Fruit fly (Drosophila melanogaster) whole organism, pupa: ENCODE measurements around the gene Cpr23B.
A peak's percentile ranks its signal among the peaks of the same experiment; 100 is the strongest.

Experiments used
- CG10348 ChIP-seq: fragments of 200-800 bp; sonication (Bioruptor generic); IDR thresholded peaks from 2 replicates; pipeline ENCODE4 v1.3.6; 2022; ENCODE audit warnings: missing biosample characterization, missing genetic modification characterization
- CG12605 ChIP-seq: fragments of 200-800 bp; sonication (Bioruptor generic); IDR thresholded peaks from 2 replicates; pipeline ENCODE4 v1.3.6; 2022; ENCODE audit warnings: missing biosample characterization, missing genetic modification characterization
- CG13204 ChIP-seq: fragments of 200-800 bp; sonication (Bioruptor generic); optimal IDR thresholded peaks from 2 replicates; lab custom pipeline; 2018; ENCODE audit warnings: missing biosample characterization, mild to moderate bottlenecking, missing genetic modification characterization, moderate library complexity
- CG14655 ChIP-seq: fragments of 200-800 bp; sonication (Bioruptor generic); optimal IDR thresholded peaks from 3 replicates; lab custom pipeline; 2017; ENCODE audit warnings: mild to moderate bottlenecking, missing biosample characterization, missing genetic modification reagents, missing genetic modification characterization
- CG15710 ChIP-seq: fragments of 200-800 bp; sonication (Bioruptor generic); optimal IDR thresholded peaks from 2 replicates; lab custom pipeline; 2018; ENCODE audit warnings: missing biosample characterization, mild to moderate bottlenecking, missing genetic modification characterization, moderate library complexity
- CG17806 ChIP-seq: fragments of 200-800 bp; sonication (Bioruptor generic); optimal IDR thresholded peaks from 2 replicates; lab custom pipeline; 2018; ENCODE audit warnings: missing biosample characterization, mild to moderate bottlenecking, missing genetic modification characterization, moderate library complexity
- CG32121 ChIP-seq: fragments of 200-800 bp; sonication (Bioruptor generic); IDR thresholded peaks from 2 replicates; pipeline ENCODE4 v1.3.6; 2022; ENCODE audit warnings: missing biosample characterization, missing genetic modification characterization
- CG34367 ChIP-seq: fragments of 200-800 bp; sonication (Bioruptor generic); optimal IDR thresholded peaks from 2 replicates; lab custom pipeline; 2018; ENCODE audit warnings: missing biosample characterization, mild to moderate bottlenecking, missing genetic modification characterization
- CG4496 ChIP-seq: fragments of 200-800 bp; sonication (Bioruptor generic); IDR thresholded peaks from 3 replicates; pipeline ENCODE4 v1.3.6; 2022; ENCODE audit warnings: missing biosample characterization, missing genetic modification characterization
- CG8159 ChIP-seq: fragments of 200-800 bp; sonication (Bioruptor generic); optimal IDR thresholded peaks from 3 replicates; lab custom pipeline; 2018; ENCODE audit warnings: missing biosample characterization, mild to moderate bottlenecking, missing genetic modification characterization, moderate library complexity
- CG8301 ChIP-seq: fragments of 200-800 bp; sonication (Bioruptor generic); optimal IDR thresholded peaks from 2 replicates; lab custom pipeline; 2018; ENCODE audit warnings: missing biosample characterization, mild to moderate bottlenecking, missing genetic modification characterization
- CG9948 ChIP-seq: fragments of 200-800 bp; sonication (Bioruptor generic); optimal IDR thresholded peaks from 2 replicates; lab custom pipeline; 2018; ENCODE audit warnings: missing biosample characterization, mild to moderate bottlenecking, missing genetic modification characterization, moderate library complexity
- D1 ChIP-seq: fragments of 200-800 bp; sonication (Bioruptor generic); optimal IDR thresholded peaks from 2 replicates; lab custom pipeline; 2018; ENCODE audit warnings: missing biosample characterization, mild to moderate bottlenecking, missing genetic modification characterization, moderate library complexity
- EcR ChIP-seq: fragments of 200-800 bp; sonication (Bioruptor generic); optimal IDR thresholded peaks from 3 replicates; lab custom pipeline; 2019; ENCODE audit warnings: missing biosample characterization, missing genetic modification characterization, mild to moderate bottlenecking, moderate library complexity, missing genetic modification reagents
- Ets98B ChIP-seq: fragments of 200-800 bp; sonication (Bioruptor generic); IDR thresholded peaks from 2 replicates; pipeline ENCODE4 v1.3.6; 2022; ENCODE audit warnings: missing biosample characterization, missing genetic modification characterization
- Pif1A ChIP-seq: fragments of 200-800 bp; sonication (Bioruptor generic); optimal IDR thresholded peaks from 3 replicates; lab custom pipeline; 2016; ENCODE audit warnings: missing biosample characterization, missing genetic modification characterization
- Pif1B ChIP-seq: fragments of 200-800 bp; sonication (Bioruptor generic); optimal IDR thresholded peaks from 3 replicates; lab custom pipeline; 2016; ENCODE audit warnings: missing biosample characterization, missing genetic modification characterization
- Snoo ChIP-seq: fragments of 200-800 bp; sonication (Bioruptor generic); optimal IDR thresholded peaks from 3 replicates; lab custom pipeline; 2017; ENCODE audit warnings: missing biosample characterization, mild to moderate bottlenecking, missing genetic modification characterization, inconsistent platforms
- fd96Ca ChIP-seq: fragments of 200-800 bp; sonication (Bioruptor generic); IDR thresholded peaks from 3 replicates; pipeline ENCODE4 v1.3.6; 2022; ENCODE audit warnings: missing biosample characterization, missing genetic modification characterization
- gl ChIP-seq: fragments of 200-800 bp; sonication (Bioruptor generic); optimal IDR thresholded peaks from 2 replicates; lab custom pipeline; 2018; ENCODE audit warnings: missing biosample characterization, mild to moderate bottlenecking, missing genetic modification characterization
- rn ChIP-seq: fragments of 200-800 bp; sonication (Bioruptor generic); IDR thresholded peaks from 2 replicates; pipeline ENCODE4 v1.3.6; 2022; ENCODE audit warnings: missing biosample characterization, missing genetic modification characterization

Cpr23B gene

dm6 chr2L:2861140-2861884, 23.1 kb downstream of the Cpr23B start:
- no peak for TF ChIP-seq Pif1B
- TF ChIP-seq CG8301, result no peak
- TF ChIP-seq CG10348, result no peak
- TF ChIP-seq Snoo (tag; lab: Kevin White, UChicago), result no peak
- TF ChIP-seq EcR (GFP tag; lab: Kevin White, UChicago), result peak; percentile 92
- TF ChIP-seq CG32121, result 0 out of 2 replicates have a peak, but pooled peaks have one; percentile 31
- TF ChIP-seq CG34367 (tag; lab: Kevin White, UChicago), result no peak
- TF ChIP-seq CG14655 (GFP tag; lab: Kevin White, UChicago), result no peak
- TF ChIP-seq fd96Ca, result peak; percentile 25; the same call in 1 of the 3 replicates
- TF ChIP-seq CG8159 (tag; lab: Kevin White, UChicago), result no peak
- no peak for TF ChIP-seq CG12605 (GFP tag; lab: Robert Waterston, UW)

- TF ChIP-seq CG12605 (GFP tag; lab: Robert Waterston, UW) (no peak; the same call in 1 of the 2 replicates), CG15710 (tag; lab: Kevin White, UChicago) (no peak), CG9948 (tag; lab: Kevin White, UChicago) (peak; percentile 19), Ets98B (GFP tag; lab: Robert Waterston, UW) (peak; percentile 58), CG17806 (tag; lab: Kevin White, UChicago) (peak; percentile 7), EcR (GFP tag; lab: Kevin White, UChicago) (peak; percentile 20), CG13204 (GFP tag; lab: Kevin White, UChicago) (no peak), Pif1B (peak; percentile 48), fd96Ca (peak; percentile 75), CG14655 (GFP tag; lab: Kevin White, UChicago) (peak; percentile 46), rn (GFP tag; lab: Robert Waterston, UW) (no peak), CG32121 (peak; percentile 58), CG4496 (GFP tag; lab: Robert Waterston, UW) (peak; percentile 68), Snoo (tag; lab: Kevin White, UChicago) (no peak), CG8301 (peak; percentile 44), Pif1A (GFP tag; lab: Kevin White, UChicago) (peak; percentile 45), CG34367 (tag; lab: Kevin White, UChicago) (no peak), gl (tag; lab: Kevin White, UChicago) (peak; percentile 41), CG8159 (tag; lab: Kevin White, UChicago) (peak; percentile 21), D1 (no peak), CG10348 (no peak)
These were observed 23.8 kb downstream of the Cpr23B start for dm6 chr2L:2861885-2862620.

- TF ChIP-seq EcR (GFP tag; lab: Kevin White, UChicago) (no peak), CG15710 (tag; lab: Kevin White, UChicago) (no peak), D1 (no peak), CG4496 (GFP tag; lab: Robert Waterston, UW) (no peak), Pif1A (GFP tag; lab: Kevin White, UChicago) (no peak), CG9948 (tag; lab: Kevin White, UChicago) (no peak), CG10348 (no peak), CG8301 (no peak), CG34367 (tag; lab: Kevin White, UChicago) (no peak), CG8159 (tag; lab: Kevin White, UChicago) (no peak), Pif1B (no peak), CG14655 (GFP tag; lab: Kevin White, UChicago) (no peak), fd96Ca (no peak), gl (tag; lab: Kevin White, UChicago) (no peak), Ets98B (GFP tag; lab: Robert Waterston, UW) (no peak), CG17806 (tag; lab: Kevin White, UChicago) (no peak), rn (GFP tag; lab: Robert Waterston, UW) (no peak), CG12605 (GFP tag; lab: Robert Waterston, UW) (no peak), CG13204 (GFP tag; lab: Kevin White, UChicago) (no peak), CG32121 (no peak)
These were observed 24.4 kb downstream of the Cpr23B start for dm6 chr2L:2862621-2862962.

dm6 chr2L:2864601-2865000, 26.4 kb downstream of the Cpr23B start:
- TF ChIP-seq CG9948 (tag; lab: Kevin White, UChicago) (no peak), fd96Ca (no peak), CG8301 (no peak), gl (tag; lab: Kevin White, UChicago) (no peak), CG34367 (tag; lab: Kevin White, UChicago) (no peak), CG15710 (tag; lab: Kevin White, UChicago) (no peak)

- TF ChIP-seq CG10348, result no peak
- TF ChIP-seq CG8159 (tag; lab: Kevin White, UChicago), result no peak
- no peak for TF ChIP-seq CG15710 (tag; lab: Kevin White, UChicago)
- TF ChIP-seq CG12605 (GFP tag; lab: Robert Waterston, UW), result no peak
These were observed 27.5 kb downstream of the Cpr23B start for dm6 chr2L:2865560-2866309.
